Fruit fly (Drosophila melanogaster) whole organism: ENCODE measurements around the gene CG14605.
A peak's percentile ranks its signal among the peaks of the same experiment; 100 is the strongest.

Experiments
- CG8478 ChIP-seq: fragments of >200 bp; optimal IDR thresholded peaks from 2 replicates; lab custom pipeline; 2018; ENCODE audit warnings: inconsistent platforms
- Dll ChIP-seq: fragments of >200 bp; optimal IDR thresholded peaks from 2 replicates; lab custom pipeline; 2017
- EcR ChIP-seq, 2 experiments: fragments of >200 bp; optimal IDR thresholded peaks; 2 replicates each; lab custom pipeline; 2017; ENCODE audit warnings: missing biosample characterization in 2 of 2, missing genetic modification characterization in 2 of 2, missing genetic modification reagents in 2 of 2
- pan ChIP-seq: fragments of >200 bp; optimal IDR thresholded peaks from 2 replicates; lab custom pipeline; 2017
- psq ChIP-seq: fragments of >200 bp; optimal IDR thresholded peaks from 2 replicates; lab custom pipeline; 2017
- usp ChIP-seq: fragments of >200 bp; optimal IDR thresholded peaks from 2 replicates; lab custom pipeline; 2017; ENCODE audit warnings: missing biosample characterization, missing genetic modification characterization, mixed read lengths

The CG14605 gene

dm6 chr3R:7199849-7200248 is 19.7 kb downstream of the CG14605 start:
- TF ChIP-seq EcR (GFP tag; optimal IDR thresholded peaks at IDR 0.05; lab: Kevin White, UChicago) (no peak), pan (no peak), CG8478 (lab: Kevin White, UChicago) (no peak), usp (GFP tag; lab: Kevin White, UChicago) (no peak), psq (no peak), Dll (lab: Kevin White, UChicago) (no peak)

- no peak for TF ChIP-seq Dll (lab: Kevin White, UChicago)
- no peak for TF ChIP-seq CG8478 (lab: Kevin White, UChicago)
- TF ChIP-seq usp (GFP tag; lab: Kevin White, UChicago), result no peak
- TF ChIP-seq pan, result no peak
- no peak for TF ChIP-seq EcR (GFP tag; optimal IDR thresholded peaks at IDR 0.05; lab: Kevin White, UChicago)
- no peak for TF ChIP-seq psq
These were observed 30.8 kb downstream of the CG14605 start for dm6 chr3R:7188697-7189096.

dm6 chr3R:7187989-7188388 is 31.5 kb downstream of the CG14605 start:
- TF ChIP-seq pan, result no peak
- no peak for TF ChIP-seq EcR (GFP tag; optimal IDR thresholded peaks at IDR 0.05; lab: Kevin White, UChicago)
- TF ChIP-seq Dll (lab: Kevin White, UChicago), result no peak
- TF ChIP-seq usp (GFP tag; lab: Kevin White, UChicago), result no peak
- no peak for TF ChIP-seq CG8478 (lab: Kevin White, UChicago)
- no peak for TF ChIP-seq psq

dm6 chr3R:7187093-7187912 is 32.2 kb downstream of the CG14605 start:
- no peak for TF ChIP-seq EcR (GFP tag; optimal IDR thresholded peaks at IDR 0.05; lab: Kevin White, UChicago)
- no peak for TF ChIP-seq pan
- no peak for TF ChIP-seq Dll (lab: Kevin White, UChicago)
- no peak for TF ChIP-seq usp (GFP tag; lab: Kevin White, UChicago)
- TF ChIP-seq CG8478 (lab: Kevin White, UChicago), result no peak
- TF ChIP-seq psq, result no peak

- TF ChIP-seq EcR (GFP tag; optimal IDR thresholded peaks at IDR 0.05; lab: Kevin White, UChicago) (no peak), usp (GFP tag; lab: Kevin White, UChicago) (no peak), pan (no peak), CG8478 (lab: Kevin White, UChicago) (no peak), Dll (lab: Kevin White, UChicago) (no peak), psq (no peak)
These were observed 33.0 kb downstream of the CG14605 start, which contains the start of the genes CG10055 and lap for dm6 chr3R:7186242-7187092. CG10055 (minus strand) TSS chr3R:7186673. lap (plus strand) TSS chr3R:7186994.

- no peak for TF ChIP-seq pan
- no peak for TF ChIP-seq CG8478 (lab: Kevin White, UChicago)
- TF ChIP-seq usp (GFP tag; lab: Kevin White, UChicago), result no peak
- no peak for TF ChIP-seq EcR (GFP tag; optimal IDR thresholded peaks at IDR 0.05; lab: Kevin White, UChicago)
- TF ChIP-seq Dll (lab: Kevin White, UChicago), result no peak
- no peak for TF ChIP-seq psq
These were observed 44.8 kb downstream of the CG14605 start for dm6 chr3R:7174755-7175154.

dm6 chr3R:7172978-7173377 is 46.5 kb downstream of the CG14605 start:
- TF ChIP-seq usp (GFP tag; lab: Kevin White, UChicago) (no peak), Dll (lab: Kevin White, UChicago) (no peak), CG8478 (lab: Kevin White, UChicago) (no peak), pan (no peak), psq (no peak), EcR (GFP tag; optimal IDR thresholded peaks at IDR 0.05; lab: Kevin White, UChicago) (no peak)

- TF ChIP-seq EcR (GFP tag; optimal IDR thresholded peaks at IDR 0.05; lab: Kevin White, UChicago), result peak in 1 of 2 experiments; percentile 67
- TF ChIP-seq CG8478 (lab: Kevin White, UChicago), result no peak
These were observed 48.0 kb downstream of the CG14605 start for dm6 chr3R:7171384-7172099.

dm6 chr3R:7169927-7170326 is 49.6 kb downstream of the CG14605 start:
- TF ChIP-seq psq, result no peak
- no peak for TF ChIP-seq CG8478 (lab: Kevin White, UChicago)
- TF ChIP-seq Dll (lab: Kevin White, UChicago), result no peak
- TF ChIP-seq pan, result no peak
- TF ChIP-seq EcR (GFP tag; optimal IDR thresholded peaks at IDR 0.05; lab: Kevin White, UChicago), result no peak
- no peak for TF ChIP-seq usp (GFP tag; lab: Kevin White, UChicago)
